Worm (Caenorhabditis elegans) whole organism, L3 larva: ENCODE data around the gene C38C3.6.

Experiments used
- nhr-23 ChIP-seq: fragments of 150-350 bp; optimal IDR thresholded peaks from 2 replicates; lab custom pipeline; 2014; ENCODE audit warnings: missing biosample characterization, missing genetic modification reagents, missing genetic modification characterization
- pha-4 ChIP-seq: fragments of 150-350 bp; optimal IDR thresholded peaks from 2 replicates; lab custom pipeline; 2014; ENCODE audit warnings: missing biosample characterization, missing genetic modification reagents, missing genetic modification characterization
- snpc-4 ChIP-seq: fragments of 150-350 bp; optimal IDR thresholded peaks from 2 replicates; lab custom pipeline; 2014; ENCODE audit warnings: missing biosample characterization, missing genetic modification characterization

ce11 chrV:1474486-1475125 is 16.8 kb downstream of the C38C3.6 start, which contains the start of the genes F53E2.2 and unc-60:
- TF ChIP-seq nhr-23 (no peak), snpc-4 (peak; percentile 8), pha-4 (tag; lab: Kevin White, UChicago) (peak; percentile 75)
